Worm (Caenorhabditis elegans) whole organism, late embryonic: Measurements from ENCODE around the gene bbs-2.
A peak's percentile ranks its signal among the peaks of the same experiment; 100 is the strongest.

ENCODE experiments used
- ceh-34 ChIP-seq: sonication (generic microtip); optimal IDR thresholded peaks from 2 replicates; lab custom pipeline; 2016; ENCODE audit warnings: mild to moderate bottlenecking, missing genetic modification characterization, missing compliant biosample characterization
- mec-3 ChIP-seq: sonication (generic microtip); optimal IDR thresholded peaks from 2 replicates; lab custom pipeline; 2016; ENCODE audit warnings: borderline replicate concordance, missing genetic modification characterization, missing compliant biosample characterization
- pag-3 ChIP-seq: sonication (generic microtip); optimal IDR thresholded peaks from 2 replicates; lab custom pipeline; 2016; ENCODE audit warnings: missing compliant biosample characterization, missing genetic modification characterization, borderline replicate concordance
- pha-4 ChIP-seq: fragments of 150-350 bp; optimal IDR thresholded peaks from 2 replicates; lab custom pipeline; 2018; ENCODE audit warnings: missing biosample characterization, missing genetic modification reagents, missing genetic modification characterization

- TF ChIP-seq ceh-34 (tag; lab: Kevin White, UChicago) = peak; percentile 42
- TF ChIP-seq pag-3 (tag; lab: Kevin White, UChicago) = no peak
- no peak for TF ChIP-seq mec-3 (tag; lab: Kevin White, UChicago)
- TF ChIP-seq pha-4 (tag; lab: Kevin White, UChicago) = no peak
These were observed 24.2 kb upstream of the bbs-2 start for ce11 chrIV:7909455-7910141.
